Fruit fly (Drosophila melanogaster): ENCODE data around the gene CG10576.

dm6 chr3L:5810633-5811341 is 45.3 kb upstream of the CG10576 start, which contains the start of the genes S6k and kri:
- TF ChIP-seq CG6854 (GFP tag; optimal IDR thresholded peaks at IDR 0.05) (peak; percentile 35), Gug (GFP tag; IDR thresholded peaks at IDR 0.05) (peak; percentile 35; the same call in 1 of the 2 replicates), Eip75B (GFP tag; optimal IDR thresholded peaks at IDR 0.05) (peak; percentile 28), CG3919 (GFP tag; optimal IDR thresholded peaks at IDR 0.05) (peak; percentile 31), CG15336 (GFP tag; IDR thresholded peaks at IDR 0.05) (peak; percentile 42; the same call in 1 of the 2 replicates), CG10631 (GFP tag; optimal IDR thresholded peaks at IDR 0.05) (no peak), CG11762 (GFP tag; optimal IDR thresholded peaks at IDR 0.05; ENCODE audit: insufficient read depth) (no peak), CG8119 (GFP tag; IDR thresholded peaks at IDR 0.05) (no peak), svp (GFP tag) (peak; percentile 90)

All from whole organism, prepupa.